Worm (Caenorhabditis elegans) whole organism, L4 larva: ENCODE data around the gene C28C12.11.
A peak's percentile ranks its signal among the peaks of the same experiment; 100 is the strongest.

Experiments used
- F44E2.7 ChIP-seq: fragments of 200-800 bp; sonication (Bioruptor generic); IDR thresholded peaks from 2 replicates; pipeline ENCODE4 v2.1.2; 2022; ENCODE audit warnings: missing genetic modification characterization, missing compliant biosample characterization
- F49E8.2 ChIP-seq: sonication (generic microtip); optimal IDR thresholded peaks from 2 replicates; lab custom pipeline; 2016; ENCODE audit warnings: missing compliant biosample characterization, mild to moderate bottlenecking, missing genetic modification characterization, borderline replicate concordance
- T20F7.1 ChIP-seq: fragments of 200-800 bp; sonication (Bioruptor generic); optimal IDR thresholded peaks from 2 replicates; lab custom pipeline; 2018; ENCODE audit warnings: mild to moderate bottlenecking, missing genetic modification characterization, missing compliant biosample characterization
- T26A8.4 ChIP-seq: fragments of 200-800 bp; sonication (Bioruptor generic); IDR thresholded peaks from 2 replicates; pipeline ENCODE4 v1.3.6; 2022; ENCODE audit warnings: missing genetic modification characterization, missing compliant biosample characterization
- Y105C5A.15 ChIP-seq: fragments of 200-800 bp; sonication (Bioruptor generic); IDR thresholded peaks from 2 replicates; pipeline ENCODE4 v1.3.6; 2022; ENCODE audit warnings: missing genetic modification characterization, missing compliant biosample characterization
- Y5F2A.4 ChIP-seq: fragments of 200-800 bp; sonication (Bioruptor generic); optimal IDR thresholded peaks from 2 replicates; lab custom pipeline; 2018; ENCODE audit warnings: mild to moderate bottlenecking, missing genetic modification characterization, missing compliant biosample characterization
- Y75B8A.6 ChIP-seq: fragments of 200-800 bp; sonication (Bioruptor generic); IDR thresholded peaks from 2 replicates; pipeline ENCODE4 v1.3.6; 2022; ENCODE audit warnings: missing genetic modification reagents, missing genetic modification characterization, missing compliant biosample characterization
- ZK546.5 ChIP-seq, 2 experiments: sonication (generic microtip); optimal IDR thresholded peaks; 2 replicates each; lab custom pipeline; 2017; ENCODE audit warnings: missing biosample characterization in 2 of 2, missing genetic modification characterization in 2 of 2
- attf-4 ChIP-seq: sonication (generic microtip); optimal IDR thresholded peaks from 3 replicates; lab custom pipeline; 2017; ENCODE audit warnings: missing biosample characterization, missing genetic modification characterization
- ceh-20 ChIP-seq: fragments of 200-800 bp; sonication (Bioruptor generic); IDR thresholded peaks from 2 replicates; pipeline ENCODE4 v1.3.6; 2022; ENCODE audit warnings: missing genetic modification reagents, missing genetic modification characterization, missing compliant biosample characterization
- ceh-28 ChIP-seq: fragments of 150-350 bp; optimal IDR thresholded peaks from 2 replicates; lab custom pipeline; 2014; ENCODE audit warnings: missing biosample characterization, missing genetic modification reagents, missing genetic modification characterization
- ceh-82 ChIP-seq: sonication (generic microtip); optimal IDR thresholded peaks from 2 replicates; lab custom pipeline; 2017; ENCODE audit warnings: missing biosample characterization, missing genetic modification characterization
- ces-1 ChIP-seq: fragments of 150-350 bp; sonication (generic microtip); optimal IDR thresholded peaks from 4 replicates; lab custom pipeline; 2014; ENCODE audit warnings: missing biosample characterization, missing genetic modification reagents, missing genetic modification characterization
- ctbp-1 ChIP-seq: fragments of 200-800 bp; sonication (Bioruptor generic); IDR thresholded peaks from 2 replicates; pipeline ENCODE4 v1.3.6; 2022; ENCODE audit warnings: missing genetic modification reagents, missing genetic modification characterization, missing compliant biosample characterization
- daf-8 ChIP-seq: fragments of 200-800 bp; sonication (Bioruptor generic); IDR thresholded peaks from 2 replicates; pipeline ENCODE4 v1.3.6; 2022; ENCODE audit warnings: missing genetic modification characterization, missing compliant biosample characterization
- dmd-9 ChIP-seq: fragments of 200-800 bp; sonication (Bioruptor generic); IDR thresholded peaks from 2 replicates; pipeline ENCODE4 v1.3.6; 2022; ENCODE audit warnings: missing genetic modification reagents, missing genetic modification characterization, missing compliant biosample characterization
- dve-1 ChIP-seq: sonication (generic microtip); optimal IDR thresholded peaks from 2 replicates; lab custom pipeline; 2017; ENCODE audit warnings: antibody characterized with exemption, mild to moderate bottlenecking, missing genetic modification characterization, missing compliant biosample characterization; ENCODE audit not compliant: insufficient read depth
- egl-27 ChIP-seq: sonication (generic microtip); optimal IDR thresholded peaks from 3 replicates; lab custom pipeline; 2017; ENCODE audit warnings: missing biosample characterization, missing genetic modification reagents, missing genetic modification characterization
- fos-1 ChIP-seq: fragments of 150-350 bp; optimal IDR thresholded peaks from 2 replicates; lab custom pipeline; 2014; ENCODE audit warnings: missing biosample characterization, missing genetic modification characterization
- gei-8 ChIP-seq: fragments of 200-800 bp; sonication (Bioruptor generic); optimal IDR thresholded peaks from 2 replicates; lab custom pipeline; 2018; ENCODE audit warnings: mild to moderate bottlenecking, missing genetic modification characterization, missing compliant biosample characterization
- hif-1 ChIP-seq, 2 experiments: sonication (generic microtip); optimal IDR thresholded peaks; 2 replicates each; lab custom pipeline; 2016 to 2017; ENCODE audit warnings: missing compliant biosample characterization in 2 of 2, missing genetic modification characterization in 2 of 2, missing genetic modification reagents in 2 of 2, missing genotype in 2 of 2, mild to moderate bottlenecking in 1 of 2
- hlh-11 ChIP-seq: fragments of 200-800 bp; sonication (Bioruptor generic); optimal IDR thresholded peaks from 2 replicates; lab custom pipeline; 2018; ENCODE audit warnings: mild to moderate bottlenecking, missing genetic modification characterization, missing compliant biosample characterization
- hlh-30 ChIP-seq: sonication (generic microtip); optimal IDR thresholded peaks from 2 replicates; lab custom pipeline; 2017; ENCODE audit warnings: antibody characterized with exemption, mild to moderate bottlenecking, missing genetic modification characterization, missing compliant biosample characterization; ENCODE audit not compliant: insufficient read depth
- hmg-1.1 ChIP-seq: fragments of 200-800 bp; sonication (Bioruptor generic); IDR thresholded peaks from 2 replicates; pipeline ENCODE4 v1.3.6; 2022; ENCODE audit warnings: missing genetic modification reagents, missing genetic modification characterization, missing compliant biosample characterization
- lim-7 ChIP-seq: fragments of 200-800 bp; sonication (Bioruptor generic); IDR thresholded peaks from 2 replicates; pipeline ENCODE4 v1.3.6; 2022; ENCODE audit warnings: missing genetic modification characterization, missing compliant biosample characterization
- lin-1 ChIP-seq: fragments of 200-800 bp; sonication (Bioruptor generic); IDR thresholded peaks from 2 replicates; pipeline ENCODE4 v1.3.6; 2022; ENCODE audit warnings: missing genetic modification reagents, missing genetic modification characterization, missing compliant biosample characterization
- lin-38 ChIP-seq: fragments of 200-800 bp; sonication (Bioruptor generic); IDR thresholded peaks from 2 replicates; pipeline ENCODE4 v1.3.6; 2022; ENCODE audit warnings: missing genetic modification reagents, missing genetic modification characterization, missing compliant biosample characterization
- madf-5 ChIP-seq, 2 experiments: fragments of 200-800 bp; sonication (Bioruptor generic); IDR thresholded peaks; 2 replicates each; pipeline ENCODE4 v1.3.6; 2022; ENCODE audit warnings: missing compliant biosample characterization in 2 of 2, missing genetic modification characterization in 2 of 2
- madf-9 ChIP-seq: fragments of 200-800 bp; sonication (Bioruptor generic); conservative IDR thresholded peaks from 2 replicates; pipeline ENCODE4 v1.3.6; 2022; ENCODE audit warnings: missing genetic modification reagents, missing genetic modification characterization, missing compliant biosample characterization
- mep-1 ChIP-seq: fragments of 150-350 bp; sonication (generic microtip); optimal IDR thresholded peaks from 3 replicates; lab custom pipeline; 2014; ENCODE audit warnings: missing biosample characterization, missing genetic modification characterization
- mes-2 ChIP-seq: sonication (generic microtip); optimal IDR thresholded peaks from 2 replicates; lab custom pipeline; 2016; ENCODE audit warnings: missing genotype, mild to moderate bottlenecking, missing genetic modification characterization, missing compliant biosample characterization; ENCODE audit not compliant: poor library complexity, severe bottlenecking
- mxl-2 ChIP-seq: fragments of 200-800 bp; sonication (Bioruptor generic); conservative IDR thresholded peaks from 2 replicates; pipeline ENCODE4 v1.3.6; 2022; ENCODE audit warnings: missing genetic modification reagents, missing genetic modification characterization, missing compliant biosample characterization
- mxl-3 ChIP-seq: fragments of 200-800 bp; sonication (Bioruptor generic); optimal IDR thresholded peaks from 2 replicates; lab custom pipeline; 2018; ENCODE audit warnings: mild to moderate bottlenecking, missing genetic modification characterization, missing compliant biosample characterization
- nhr-10 ChIP-seq: fragments of 150-350 bp; optimal IDR thresholded peaks from 2 replicates; lab custom pipeline; 2014; ENCODE audit warnings: missing biosample characterization, missing genetic modification characterization
- nhr-11 ChIP-seq: fragments of 150-350 bp; optimal IDR thresholded peaks from 2 replicates; lab custom pipeline; 2014; ENCODE audit warnings: missing biosample characterization, missing genetic modification characterization
- nhr-28 ChIP-seq: fragments of 150-350 bp; optimal IDR thresholded peaks from 2 replicates; lab custom pipeline; 2014; ENCODE audit warnings: missing biosample characterization, missing genetic modification characterization
- nhr-41 ChIP-seq: fragments of 200-800 bp; sonication (Bioruptor generic); IDR thresholded peaks from 2 replicates; pipeline ENCODE4 v1.3.6; 2022; ENCODE audit warnings: missing genetic modification reagents, missing genetic modification characterization, missing compliant biosample characterization
- nhr-6 ChIP-seq: fragments of 150-350 bp; optimal IDR thresholded peaks from 2 replicates; lab custom pipeline; 2014; ENCODE audit warnings: missing biosample characterization, missing genetic modification characterization
- nhr-76 ChIP-seq: fragments of 150-350 bp; optimal IDR thresholded peaks from 2 replicates; lab custom pipeline; 2014; ENCODE audit warnings: missing biosample characterization, missing genetic modification characterization
- nhr-77 ChIP-seq: fragments of 150-350 bp; optimal IDR thresholded peaks from 2 replicates; lab custom pipeline; 2014; ENCODE audit warnings: missing biosample characterization, missing genetic modification characterization
- pha-4 ChIP-seq, 2 experiments: fragments of 150-350 bp in 1 of 2; fragments of 200-800 bp in 1 of 2; sonication (Bioruptor generic) in 1 of 2; IDR thresholded peaks in 1 of 2; optimal IDR thresholded peaks in 1 of 2; 2 replicates each; pipeline versions ENCODE4 v1.3.6 to Lab custom; 2014 to 2022; ENCODE audit warnings: missing genetic modification characterization in 2 of 2, missing genetic modification reagents in 2 of 2, missing biosample characterization in 1 of 2, missing compliant biosample characterization in 1 of 2
- php-3 ChIP-seq: fragments of 200-800 bp; sonication (Bioruptor generic); IDR thresholded peaks from 2 replicates; pipeline ENCODE4 v1.3.6; 2022; ENCODE audit warnings: missing genetic modification reagents, missing genetic modification characterization, missing compliant biosample characterization
- snpc-1.2 ChIP-seq: fragments of 200-800 bp; sonication (Bioruptor generic); IDR thresholded peaks from 2 replicates; pipeline ENCODE4 v1.3.6; 2022; ENCODE audit warnings: missing genetic modification reagents, missing genetic modification characterization, missing compliant biosample characterization
- snpc-4 ChIP-seq: fragments of 150-350 bp; optimal IDR thresholded peaks from 2 replicates; lab custom pipeline; 2014; ENCODE audit warnings: missing biosample characterization, missing genetic modification characterization
- spr-3 ChIP-seq: fragments of 200-800 bp; sonication (Bioruptor generic); optimal IDR thresholded peaks from 2 replicates; lab custom pipeline; 2018; ENCODE audit warnings: mild to moderate bottlenecking, missing genetic modification characterization, missing compliant biosample characterization
- tag-97 ChIP-seq: fragments of 200-800 bp; sonication (Bioruptor generic); IDR thresholded peaks from 2 replicates; pipeline ENCODE4 v1.3.6; 2022; ENCODE audit warnings: missing genetic modification characterization, missing compliant biosample characterization
- tra-1 ChIP-seq: fragments of 200-800 bp; sonication (Bioruptor generic); IDR thresholded peaks from 2 replicates; pipeline ENCODE4 v1.3.6; 2022; ENCODE audit warnings: missing genetic modification reagents, missing genetic modification characterization, missing compliant biosample characterization
- unc-39 ChIP-seq: sonication (generic microtip); optimal IDR thresholded peaks from 2 replicates; lab custom pipeline; 2017; ENCODE audit warnings: missing biosample characterization, missing genetic modification characterization
- vab-7 ChIP-seq: fragments of 200-800 bp; sonication (Bioruptor generic); IDR thresholded peaks from 2 replicates; pipeline ENCODE4 v1.3.6; 2022; ENCODE audit warnings: missing genetic modification reagents, missing genetic modification characterization, missing compliant biosample characterization
- ztf-7 ChIP-seq: fragments of 150-350 bp; optimal IDR thresholded peaks from 2 replicates; lab custom pipeline; 2014; ENCODE audit warnings: missing biosample characterization, missing genetic modification characterization

C28C12.11 gene

DNA sequence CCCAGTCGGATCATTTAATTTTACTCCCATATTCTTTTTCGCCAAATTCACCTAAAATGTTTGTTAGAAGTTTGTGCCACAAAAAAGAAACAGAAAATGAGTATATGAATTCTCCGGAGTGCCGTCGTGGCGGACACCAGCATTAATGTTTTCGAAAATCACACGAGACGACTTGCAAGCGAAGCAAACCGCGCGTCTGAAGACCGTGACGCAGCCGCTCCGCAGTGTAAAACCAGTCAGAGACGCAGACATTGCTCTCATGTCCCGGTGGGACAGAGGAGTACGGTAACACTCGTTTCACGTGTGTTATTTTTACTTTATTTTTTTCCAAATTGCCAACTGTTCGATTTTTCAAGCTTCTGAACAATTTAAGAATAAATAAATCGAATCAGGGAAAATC is 41.1 kb upstream of the C28C12.11 start, which contains the start of the genes T26A8.4 and pdtf-1 (continued):
- TF ChIP-seq gei-8 (GFP tag; lab: Kevin White, UChicago) (peak; percentile 15), ctbp-1 (GFP tag; lab: Robert Waterston, UW) (peak; percentile 72), mxl-3 (GFP tag; lab: Kevin White, UChicago) (peak; percentile 75), unc-39 (no peak), egl-27 (no peak), Y75B8A.6 (GFP tag; lab: Robert Waterston, UW) (0 out of 2 replicates have a peak, but pooled peaks have one; percentile 79), nhr-77 (peak; percentile 95), mep-1 (tag; lab: Kevin White, UChicago) (peak; percentile 95), hif-1 (tag; optimal IDR thresholded peaks at IDR 0.05; lab: Kevin White, UChicago) (peak; percentile 38 to 86), ztf-7 (tag; lab: Kevin White, UChicago) (peak; percentile 68), php-3 (GFP tag; lab: Robert Waterston, UW) (peak; percentile 67), vab-7 (GFP tag; lab: Robert Waterston, UW) (peak; percentile 74; the same call in 1 of the 2 replicates), nhr-41 (no peak), F49E8.2 (peak; percentile 15), lin-1 (GFP tag; lab: Robert Waterston, UW) (peak; percentile 58; the same call in 1 of the 2 replicates), ceh-28 (tag; lab: Kevin White, UChicago) (no peak), snpc-4 (tag; lab: Kevin White, UChicago) (peak; percentile 76), ceh-20 (GFP tag; lab: Robert Waterston, UW) (peak; percentile 88), madf-5 (GFP tag; IDR thresholded peaks at IDR 0.05; lab: Robert Waterston, UW) (0 out of 4 replicates have a peak, but pooled peaks of 1 of the 2 experiments have one; percentile 60), hmg-1.1 (GFP tag; lab: Robert Waterston, UW) (peak; percentile 89), ZK546.5 (tag; optimal IDR thresholded peaks at IDR 0.05; lab: Kevin White, UChicago) (peak; percentile 6 to 70), nhr-6 (tag; lab: Kevin White, UChicago) (peak; percentile 99), tra-1 (GFP tag; lab: Robert Waterston, UW) (peak; percentile 75), spr-3 (GFP tag; lab: Kevin White, UChicago) (no peak), dmd-9 (GFP tag; lab: Robert Waterston, UW) (peak; percentile 69), daf-8 (GFP tag; lab: Robert Waterston, UW) (no peak), T26A8.4 (no peak), nhr-28 (tag; lab: Kevin White, UChicago) (peak; percentile 86), T20F7.1 (GFP tag; lab: Kevin White, UChicago) (peak; percentile 80), snpc-1.2 (GFP tag; lab: Robert Waterston, UW) (peak; percentile 80), nhr-11 (tag; lab: Kevin White, UChicago) (peak; percentile 95), ces-1 (GFP tag; lab: Kevin White, UChicago) (no peak), mxl-2 (GFP tag; lab: Robert Waterston, UW) (no peak; the same call in 1 of the 2 replicates), ceh-82 (no peak), tag-97 (no peak), hlh-11 (tag; lab: Kevin White, UChicago) (peak; percentile 92), F44E2.7 (GFP tag; lab: Robert Waterston, UW) (no peak), madf-9 (GFP tag; lab: Robert Waterston, UW) (peak; percentile 78), Y105C5A.15 (no peak), hlh-30 (tag; lab: Kevin White, UChicago) (peak; percentile 99), lim-7 (GFP tag; lab: Robert Waterston, UW) (no peak), Y5F2A.4 (GFP tag; lab: Kevin White, UChicago) (peak; percentile 16), lin-38 (GFP tag; lab: Robert Waterston, UW) (peak; percentile 82), mes-2 (tag; lab: Kevin White, UChicago) (peak; percentile 94), pha-4 (GFP tag; IDR thresholded peaks at IDR 0.05; lab: Robert Waterston, UW) (peak; percentile 86), pha-4 (tag; optimal IDR thresholded peaks at IDR 0.05; lab: Kevin White, UChicago) (no peak), nhr-10 (tag; lab: Kevin White, UChicago) (peak; percentile 55), attf-4 (tag; lab: Kevin White, UChicago) (no peak), dve-1 (tag; lab: Kevin White, UChicago) (peak; percentile 98), fos-1 (tag; lab: Kevin White, UChicago) (no peak), nhr-76 (tag; lab: Kevin White, UChicago) (peak; percentile 24)
